Fruit fly (Drosophila melanogaster) whole organism, embryonic: ENCODE measurements around the gene spz3.

Source experiments
- Antp ChIP-seq: fragments of 200-800 bp; sonication (Bioruptor generic); optimal IDR thresholded peaks from 3 replicates; lab custom pipeline; 2016; ENCODE audit warnings: missing biosample characterization, missing genetic modification characterization
- B-H2 ChIP-seq: fragments of 200-800 bp; sonication (Bioruptor generic); optimal IDR thresholded peaks from 2 replicates; lab custom pipeline; 2018; ENCODE audit warnings: missing biosample characterization, mild to moderate bottlenecking, missing genetic modification characterization
- CG10274 ChIP-seq: fragments of 200-800 bp; sonication (Bioruptor generic); optimal IDR thresholded peaks from 3 replicates; lab custom pipeline; 2017; ENCODE audit warnings: missing biosample characterization, mild to moderate bottlenecking, missing genetic modification characterization
- CG10431 ChIP-seq: fragments of 200-800 bp; sonication (Bioruptor generic); optimal IDR thresholded peaks from 3 replicates; lab custom pipeline; 2018; ENCODE audit warnings: missing biosample characterization, mild to moderate bottlenecking, missing genetic modification characterization
- CG10565 ChIP-seq: fragments of 200-800 bp; sonication (Bioruptor generic); optimal IDR thresholded peaks from 3 replicates; lab custom pipeline; 2016; ENCODE audit warnings: missing biosample characterization, mild to moderate bottlenecking, missing genetic modification characterization
- CG11093 ChIP-seq: fragments of 200-800 bp; sonication (Bioruptor generic); IDR thresholded peaks from 3 replicates; pipeline ENCODE4 v1.3.6; 2022; ENCODE audit warnings: missing biosample characterization, missing genetic modification characterization
- CG11696 ChIP-seq: fragments of 200-800 bp; sonication (Bioruptor generic); IDR thresholded peaks from 2 replicates; pipeline ENCODE4 v1.3.6; 2022; ENCODE audit warnings: missing biosample characterization, missing genetic modification characterization
- CG12769 ChIP-seq: fragments of 200-800 bp; sonication (Bioruptor generic); optimal IDR thresholded peaks from 2 replicates; lab custom pipeline; 2019; ENCODE audit warnings: missing biosample characterization, mild to moderate bottlenecking, missing genetic modification characterization, moderate library complexity
- CG13296 ChIP-seq: fragments of 200-800 bp; sonication (Bioruptor generic); optimal IDR thresholded peaks from 3 replicates; lab custom pipeline; 2018; ENCODE audit warnings: missing biosample characterization, mild to moderate bottlenecking, missing genetic modification characterization
- CG13775 ChIP-seq: fragments of 200-800 bp; sonication (Bioruptor generic); optimal IDR thresholded peaks from 3 replicates; lab custom pipeline; 2017; ENCODE audit warnings: missing biosample characterization, mild to moderate bottlenecking, missing genetic modification characterization
- CG14441 ChIP-seq: fragments of 200-800 bp; sonication (Bioruptor generic); IDR thresholded peaks from 2 replicates; pipeline ENCODE4 v1.3.6; 2022; ENCODE audit warnings: missing biosample characterization, missing genetic modification characterization
- CG18262 ChIP-seq: fragments of 200-800 bp; optimal IDR thresholded peaks from 3 replicates; lab custom pipeline; 2019; ENCODE audit warnings: missing biosample characterization, mild to moderate bottlenecking, missing genetic modification characterization, moderate library complexity
- CG2678 ChIP-seq: fragments of 200-800 bp; sonication (Bioruptor generic); optimal IDR thresholded peaks from 3 replicates; lab custom pipeline; 2019; ENCODE audit warnings: missing biosample characterization, mild to moderate bottlenecking, missing genetic modification characterization, moderate library complexity
- CG6813 ChIP-seq: fragments of 200-800 bp; sonication (Bioruptor generic); optimal IDR thresholded peaks from 2 replicates; lab custom pipeline; 2017; ENCODE audit warnings: missing biosample characterization, missing genetic modification characterization, mild to moderate bottlenecking, moderate library complexity, missing genetic modification reagents
- CG8281 ChIP-seq: fragments of 200-800 bp; sonication (Bioruptor generic); optimal IDR thresholded peaks from 2 replicates; lab custom pipeline; 2018; ENCODE audit warnings: missing biosample characterization, mild to moderate bottlenecking, missing genetic modification characterization, moderate library complexity
- D19B ChIP-seq: fragments of 200-800 bp; sonication (Bioruptor generic); optimal IDR thresholded peaks from 2 replicates; lab custom pipeline; 2017; ENCODE audit warnings: missing biosample characterization, mild to moderate bottlenecking, missing genetic modification characterization
- ERR ChIP-seq: fragments of 200-800 bp; sonication (Bioruptor generic); optimal IDR thresholded peaks from 2 replicates; lab custom pipeline; 2016; ENCODE audit warnings: missing biosample characterization, missing genetic modification characterization
- Hey ChIP-seq: fragments of 200-800 bp; sonication (Bioruptor generic); optimal IDR thresholded peaks from 3 replicates; lab custom pipeline; 2018; ENCODE audit warnings: missing biosample characterization, mild to moderate bottlenecking, missing genetic modification characterization
- MBD-R2 ChIP-seq: fragments of 200-800 bp; sonication (Bioruptor generic); IDR thresholded peaks from 2 replicates; pipeline ENCODE4 v1.3.6; 2022; ENCODE audit warnings: missing biosample characterization, missing genetic modification characterization
- NFAT ChIP-seq: fragments of 200-800 bp; sonication (Bioruptor generic); IDR thresholded peaks from 2 replicates; pipeline ENCODE4 v1.3.6; 2022; ENCODE audit warnings: missing biosample characterization, missing genetic modification characterization
- Nf-YC ChIP-seq: fragments of 200-800 bp; optimal IDR thresholded peaks from 3 replicates; lab custom pipeline; 2019; ENCODE audit warnings: missing biosample characterization, mild to moderate bottlenecking, missing genetic modification characterization, moderate library complexity
- NfI ChIP-seq: fragments of 200-800 bp; sonication (Bioruptor generic); optimal IDR thresholded peaks from 3 replicates; lab custom pipeline; 2018; ENCODE audit warnings: missing biosample characterization, mild to moderate bottlenecking, missing genetic modification characterization, moderate library complexity
- Pdp1 ChIP-seq, 2 experiments: fragments of 200-800 bp; sonication (Bioruptor generic); optimal IDR thresholded peaks; 3 replicates each; lab custom pipeline; 2016; ENCODE audit warnings: missing biosample characterization in 2 of 2, missing genetic modification characterization in 2 of 2, mild to moderate bottlenecking in 1 of 2, moderate library complexity in 1 of 2
- Six4 ChIP-seq: fragments of 200-800 bp; sonication (Bioruptor generic); optimal IDR thresholded peaks from 2 replicates; lab custom pipeline; 2016; ENCODE audit warnings: missing biosample characterization, missing genetic modification characterization
- Sox102F ChIP-seq: fragments of 200-800 bp; sonication (Bioruptor generic); optimal IDR thresholded peaks from 2 replicates; lab custom pipeline; 2018; ENCODE audit warnings: missing biosample characterization, mild to moderate bottlenecking, missing genetic modification characterization, moderate library complexity
- ab ChIP-seq: fragments of 200-800 bp; sonication (Bioruptor generic); optimal IDR thresholded peaks from 2 replicates; lab custom pipeline; 2016; ENCODE audit warnings: missing biosample characterization, missing genetic modification characterization
- br ChIP-seq: fragments of >200 bp; optimal IDR thresholded peaks from 2 replicates; lab custom pipeline; 2017
- bsh ChIP-seq, 2 experiments: fragments of 200-800 bp; sonication (Bioruptor generic); optimal IDR thresholded peaks; 2 replicates each; lab custom pipeline; 2017 to 2018; ENCODE audit warnings: mild to moderate bottlenecking in 2 of 2, missing biosample characterization in 2 of 2, missing genetic modification characterization in 2 of 2, moderate library complexity in 1 of 2
- dati ChIP-seq: fragments of 200-800 bp; sonication (Bioruptor generic); IDR thresholded peaks from 2 replicates; pipeline ENCODE4 v1.3.6; 2022; ENCODE audit warnings: missing biosample characterization, missing genetic modification characterization
- esg ChIP-seq: fragments of 200-800 bp; sonication (Bioruptor generic); conservative IDR thresholded peaks from 2 replicates; pipeline ENCODE4 v1.3.6; 2022; ENCODE audit warnings: missing biosample characterization, missing genetic modification characterization
- ewg ChIP-seq: fragments of 200-800 bp; sonication (Bioruptor generic); optimal IDR thresholded peaks from 3 replicates; lab custom pipeline; 2017; ENCODE audit warnings: mild to moderate bottlenecking, missing biosample characterization, missing genetic modification reagents, missing genetic modification characterization
- fd102C ChIP-seq: fragments of 200-800 bp; sonication (Bioruptor generic); optimal IDR thresholded peaks from 2 replicates; lab custom pipeline; 2018; ENCODE audit warnings: missing biosample characterization, mild to moderate bottlenecking, missing genetic modification characterization, moderate library complexity
- jing ChIP-seq: fragments of 200-800 bp; sonication (Bioruptor generic); optimal IDR thresholded peaks from 2 replicates; lab custom pipeline; 2018; ENCODE audit warnings: missing biosample characterization, mild to moderate bottlenecking, missing genetic modification characterization
- klu ChIP-seq: fragments of 200-800 bp; sonication (Bioruptor generic); IDR thresholded peaks from 2 replicates; pipeline ENCODE4 v1.3.6; 2022; ENCODE audit warnings: missing biosample characterization, missing genetic modification characterization
- kni ChIP-seq: fragments of 200-800 bp; sonication (Bioruptor generic); optimal IDR thresholded peaks from 3 replicates; lab custom pipeline; 2017; ENCODE audit warnings: mild to moderate bottlenecking, missing biosample characterization, missing genetic modification reagents, missing genetic modification characterization
- lola ChIP-seq, 3 experiments: fragments of >200 bp in 2 of 3; fragments of 200-800 bp in 1 of 3; sonication (Bioruptor generic) in 1 of 3; optimal IDR thresholded peaks; 2 replicates each; lab custom pipeline; 2017 to 2019; ENCODE audit warnings: missing biosample characterization in 3 of 3, missing genetic modification characterization in 3 of 3, mild to moderate bottlenecking in 1 of 3, moderate library complexity in 1 of 3
- mld ChIP-seq: fragments of 200-800 bp; sonication (Bioruptor generic); IDR thresholded peaks from 3 replicates; pipeline ENCODE4 v1.3.6; 2022; ENCODE audit warnings: missing biosample characterization, missing genetic modification characterization; ENCODE audit not compliant: partially characterized antibody
- org-1 ChIP-seq: fragments of 200-800 bp; sonication (Bioruptor generic); optimal IDR thresholded peaks from 2 replicates; lab custom pipeline; 2017; ENCODE audit warnings: missing biosample characterization, missing genetic modification characterization
- otp ChIP-seq: fragments of 200-800 bp; sonication (Bioruptor generic); IDR thresholded peaks from 3 replicates; pipeline ENCODE4, ENCODE4 v1.3.6; 2022; ENCODE audit warnings: missing biosample characterization, missing genetic modification characterization
- pros ChIP-seq: fragments of 200-800 bp; sonication (Bioruptor generic); optimal IDR thresholded peaks from 3 replicates; lab custom pipeline; 2019; ENCODE audit warnings: missing biosample characterization, mild to moderate bottlenecking, missing genetic modification characterization, moderate library complexity
- ro ChIP-seq: fragments of 200-800 bp; sonication (Bioruptor generic); IDR thresholded peaks from 2 replicates; pipeline ENCODE4 v1.3.6; 2022; ENCODE audit warnings: missing biosample characterization, missing genetic modification characterization
- salm ChIP-seq: fragments of 200-800 bp; sonication (Bioruptor generic); optimal IDR thresholded peaks from 2 replicates; lab custom pipeline; 2018; ENCODE audit warnings: missing biosample characterization, mild to moderate bottlenecking, missing genetic modification characterization
- sc ChIP-seq, 3 experiments: fragments of >200 bp in 2 of 3; fragments of 200-800 bp in 1 of 3; sonication (Bioruptor generic) in 1 of 3; optimal IDR thresholded peaks; 2 replicates in 2 of 3; 3 replicates in 1 of 3; lab custom pipeline; 2017; ENCODE audit warnings: mild to moderate bottlenecking in 1 of 3, missing biosample characterization in 1 of 3, missing genetic modification characterization in 1 of 3, missing genetic modification reagents in 1 of 3
- sim ChIP-seq: fragments of 200-800 bp; sonication (Bioruptor generic); IDR thresholded peaks from 2 replicates; pipeline ENCODE4 v1.3.6; 2022; ENCODE audit warnings: missing biosample characterization, missing genetic modification characterization
- slbo ChIP-seq: fragments of 200-800 bp; sonication (Bioruptor generic); IDR thresholded peaks from 2 replicates; pipeline ENCODE4 v1.3.6; 2022; ENCODE audit warnings: missing biosample characterization, missing genetic modification characterization
- so ChIP-seq: fragments of 200-800 bp; sonication (Bioruptor generic); IDR thresholded peaks from 3 replicates; pipeline ENCODE4 v1.3.6; 2022; ENCODE audit warnings: missing biosample characterization, missing genetic modification characterization
- sr ChIP-seq: fragments of 200-800 bp; sonication (Bioruptor generic); IDR thresholded peaks from 3 replicates; pipeline ENCODE4 v1.3.6; 2022; ENCODE audit warnings: missing biosample characterization, missing genetic modification characterization
- toy ChIP-seq: fragments of 200-800 bp; sonication (Bioruptor generic); IDR thresholded peaks from 2 replicates; pipeline ENCODE4 v1.3.6; 2022; ENCODE audit warnings: missing biosample characterization, missing genetic modification characterization
- usp ChIP-seq: fragments of >200 bp; optimal IDR thresholded peaks from 2 replicates; lab custom pipeline; 2017; ENCODE audit warnings: missing biosample characterization, missing genetic modification characterization
- zen ChIP-seq: fragments of 200-800 bp; sonication (Bioruptor generic); optimal IDR thresholded peaks from 3 replicates; lab custom pipeline; 2018; ENCODE audit warnings: missing biosample characterization, mild to moderate bottlenecking, missing genetic modification characterization, moderate library complexity

spz3 gene

DNA sequence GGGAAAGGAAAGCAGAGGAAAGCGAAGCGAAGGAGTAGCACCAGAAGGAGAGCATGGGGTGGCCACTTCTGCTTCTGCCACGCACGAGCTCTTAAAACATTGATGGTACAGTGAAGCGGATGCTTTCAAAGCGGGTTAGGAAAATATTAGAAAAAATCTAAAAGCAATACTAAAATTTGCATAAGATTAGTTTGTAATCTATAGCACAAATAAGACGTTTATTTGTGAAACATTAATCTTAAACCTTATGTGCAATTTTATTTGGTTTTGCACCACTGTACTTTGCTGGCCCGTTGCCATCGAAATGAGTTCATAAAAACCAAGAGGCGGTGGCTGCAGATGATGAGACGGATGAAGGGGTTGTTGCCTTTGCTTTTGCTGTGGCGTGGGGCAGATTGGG is 46.0 kb upstream of the spz3 start (continued):
- TF ChIP-seq klu (GFP tag; lab: Robert Waterston, UW) (peak; percentile 76), CG11093 (GFP tag; lab: Robert Waterston, UW) (peak; percentile 87), ab (peak; percentile 61), CG8281 (tag; lab: Kevin White, UChicago) (peak; percentile 67), CG2678 (peak; percentile 94), D19B (peak; percentile 64), zen (tag; lab: Kevin White, UChicago) (peak; percentile 78), pros (GFP tag; lab: Kevin White, UChicago) (peak; percentile 25), CG10431 (GFP tag; lab: Kevin White, UChicago) (peak; percentile 57), Pdp1 (GFP tag; optimal IDR thresholded peaks at IDR 0.05; lab: Kevin White, UChicago) (peak; percentile 79 to 89), org-1 (GFP tag; lab: Kevin White, UChicago) (peak; percentile 87), br (lab: Kevin White, UChicago) (no peak), Nf-YC (peak; percentile 67), bsh (GFP tag; optimal IDR thresholded peaks at IDR 0.05; lab: Kevin White, UChicago) (peak; percentile 91 to 92), Sox102F (GFP tag; lab: Kevin White, UChicago) (peak; percentile 92), mld (GFP tag; lab: Robert Waterston, UW) (no peak), NFAT (GFP tag; lab: Robert Waterston, UW) (peak; percentile 55), Antp (GFP tag; lab: Kevin White, UChicago) (peak; percentile 89), sc (optimal IDR thresholded peaks at IDR 0.05; lab: Kevin White, UChicago) (no peak), sc (GFP tag; optimal IDR thresholded peaks at IDR 0.05; lab: Kevin White, UChicago) (peak; percentile 70), CG11696 (GFP tag; lab: Robert Waterston, UW) (peak; percentile 84), so (GFP tag; lab: Robert Waterston, UW) (peak; percentile 92), ERR (GFP tag; lab: Kevin White, UChicago) (peak; percentile 82), sim (GFP tag; lab: Robert Waterston, UW) (peak; percentile 61; the same call in 1 of the 2 replicates), ewg (peak; percentile 77), toy (GFP tag; lab: Robert Waterston, UW) (peak; percentile 61; the same call in 1 of the 2 replicates), dati (GFP tag; lab: Robert Waterston, UW) (no peak), CG13775 (GFP tag; lab: Kevin White, UChicago) (peak; percentile 64), B-H2 (GFP tag; lab: Kevin White, UChicago) (peak; percentile 74), Six4 (GFP tag; lab: Kevin White, UChicago) (peak; percentile 81), fd102C (GFP tag; lab: Kevin White, UChicago) (no peak), Hey (tag; lab: Kevin White, UChicago) (peak; percentile 54), CG14441 (GFP tag; lab: Robert Waterston, UW) (peak; percentile 90), MBD-R2 (GFP tag; lab: Robert Waterston, UW) (peak; percentile 76; the same call in 1 of the 2 replicates), CG10565 (GFP tag; lab: Kevin White, UChicago) (peak; percentile 45), jing (GFP tag; lab: Kevin White, UChicago) (peak; percentile 79), esg (GFP tag; lab: Robert Waterston, UW) (peak; percentile 90), kni (GFP tag; lab: Kevin White, UChicago) (peak; percentile 33), sr (GFP tag; lab: Robert Waterston, UW) (peak; percentile 63; the same call in 2 of the 3 replicates), usp (GFP tag; lab: Kevin White, UChicago) (no peak), otp (GFP tag; lab: Robert Waterston, UW) (peak; percentile 82), slbo (GFP tag; lab: Robert Waterston, UW) (peak; percentile 88), CG18262 (tag; lab: Kevin White, UChicago) (peak; percentile 87), CG13296 (peak; percentile 90), ro (GFP tag; lab: Robert Waterston, UW) (peak; percentile 78), salm (tag; lab: Kevin White, UChicago) (peak; percentile 83), CG6813 (GFP tag; lab: Kevin White, UChicago) (peak; percentile 91), lola (GFP tag; optimal IDR thresholded peaks at IDR 0.05; lab: Kevin White, UChicago) (peak in 1 of 3 experiments; percentile 63), CG12769 (tag; lab: Kevin White, UChicago) (peak; percentile 89), NfI (GFP tag; lab: Kevin White, UChicago) (peak; percentile 91), CG10274 (GFP tag; lab: Kevin White, UChicago) (peak; percentile 64)
